Worm (Caenorhabditis elegans) whole organism, L4 larva: ENCODE results near the gene mrps-11.

Source experiments
- hlh-30 ChIP-seq: sonication (generic microtip); optimal IDR thresholded peaks from 2 replicates; lab custom pipeline; 2017; ENCODE audit warnings: antibody characterized with exemption, mild to moderate bottlenecking, missing genetic modification characterization, missing compliant biosample characterization; ENCODE audit not compliant: insufficient read depth
- lir-3 ChIP-seq: sonication (generic microtip); optimal IDR thresholded peaks from 2 replicates; lab custom pipeline; 2016; ENCODE audit warnings: mild to moderate bottlenecking, missing genetic modification characterization, missing compliant biosample characterization
- mxl-2 ChIP-seq: fragments of 200-800 bp; sonication (Bioruptor generic); conservative IDR thresholded peaks from 2 replicates; pipeline ENCODE4 v1.3.6; 2022; ENCODE audit warnings: missing genetic modification reagents, missing genetic modification characterization, missing compliant biosample characterization
- nhr-237 ChIP-seq: sonication (generic microtip); optimal IDR thresholded peaks from 2 replicates; lab custom pipeline; 2017; ENCODE audit warnings: missing biosample characterization, missing genetic modification characterization
- set-16 ChIP-seq: fragments of 200-800 bp; sonication (Bioruptor generic); IDR thresholded peaks from 2 replicates; pipeline ENCODE4 v1.3.6; 2022; ENCODE audit warnings: missing genetic modification reagents, missing genetic modification characterization, missing compliant biosample characterization
- tra-1 ChIP-seq: fragments of 200-800 bp; sonication (Bioruptor generic); IDR thresholded peaks from 2 replicates; pipeline ENCODE4 v1.3.6; 2022; ENCODE audit warnings: missing genetic modification reagents, missing genetic modification characterization, missing compliant biosample characterization
- unc-62 ChIP-seq, 3 experiments: fragments of 150-350 bp in 1 of 3; sonication (generic microtip); optimal IDR thresholded peaks in 2 of 3; peaks in 1 of 3; 1 replicate in 1 of 3; 2 replicates in 2 of 3; lab custom pipeline; 2014 to 2017; ENCODE audit warnings: missing biosample characterization in 3 of 3, missing genetic modification characterization in 3 of 3, missing genetic modification reagents in 3 of 3, missing genotype in 1 of 3
- ztf-11 ChIP-seq: fragments of 150-350 bp; optimal IDR thresholded peaks from 2 replicates; lab custom pipeline; 2014; ENCODE audit warnings: missing biosample characterization, missing genetic modification characterization

ce11 chrV:12465399-12465798 is 29.0 kb downstream of the mrps-11 start:
- TF ChIP-seq hlh-30 (tag; lab: Kevin White, UChicago) (peak; percentile 37), set-16 (GFP tag; lab: Robert Waterston, UW) (peak; percentile 95), unc-62 (GFP tag; optimal IDR thresholded peaks at IDR 0.05 in 1 of 2; lab: Kevin White, UChicago) (peak in 1 of 2 experiments; percentile 50), unc-62 (tag; optimal IDR thresholded peaks at IDR 0.05; lab: Kevin White, UChicago) (no peak), mxl-2 (GFP tag; lab: Robert Waterston, UW) (no peak), lir-3 (tag; lab: Kevin White, UChicago) (no peak), tra-1 (GFP tag; lab: Robert Waterston, UW) (no peak), nhr-237 (tag; lab: Kevin White, UChicago) (no peak), ztf-11 (no peak)
